Fruit fly (Drosophila melanogaster): Measurements from ENCODE around the gene CG8661.
A peak's percentile ranks its signal among the peaks of the same experiment; 100 is the strongest.

The CG8661 gene

DNA sequence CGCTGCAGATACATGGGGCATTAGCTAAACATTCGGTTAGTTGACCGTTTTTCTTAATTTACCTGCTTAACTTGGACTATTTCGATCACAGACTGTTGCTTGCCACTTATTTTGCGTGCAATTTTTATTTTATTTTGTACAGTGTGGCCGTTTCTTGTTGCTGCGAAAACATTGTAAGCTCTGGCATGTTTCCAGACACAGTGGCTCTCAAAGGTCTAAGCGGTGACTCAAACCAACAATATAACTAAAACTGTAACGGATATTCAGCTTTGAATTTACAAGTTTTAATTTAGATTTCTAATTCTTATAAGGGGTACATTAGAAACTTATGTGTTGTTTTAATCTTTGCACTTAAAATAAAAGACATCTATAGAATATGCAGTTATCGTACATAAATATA lies 35.0 kb downstream of the CG8661 start, which contains the start of gene CG8675 (continued):
- TF ChIP-seq Ada2b (GFP tag; IDR thresholded peaks at IDR 0.05) (no peak), Nf-YB (GFP tag; optimal IDR thresholded peaks at IDR 0.05) (no peak)

DNA sequence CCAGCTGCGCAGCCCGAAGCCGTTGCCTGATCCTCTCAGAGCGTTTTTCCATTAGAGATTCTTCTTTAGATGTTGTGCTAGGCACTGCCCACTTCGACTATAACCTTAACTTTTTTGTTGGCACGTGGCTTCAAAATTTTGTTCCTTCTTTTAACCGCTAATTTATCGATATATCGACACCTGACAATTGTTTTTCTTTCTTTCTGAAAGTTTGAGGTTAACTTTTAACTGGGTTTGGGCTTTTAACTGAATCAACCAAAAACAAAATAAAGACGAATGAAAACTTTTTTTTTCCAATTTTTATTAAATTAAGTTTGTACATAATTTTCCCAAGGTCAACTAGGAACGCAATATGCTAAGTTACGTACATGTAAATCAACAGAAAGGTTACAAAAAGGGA lies 37.4 kb downstream of the CG8661 start, which contains the start of gene CG42854:
Gene CG42854, minus strand, starts transcription at position 101 of the 400 bp plus-strand sequence.
- TF ChIP-seq Bgb (GFP tag; IDR thresholded peaks at IDR 0.05; ENCODE audit: partially characterized antibody), result 0 out of 2 replicates have a peak, but pooled peaks have one; percentile 11
- peak; percentile 66 for TF ChIP-seq dm (GFP tag; optimal IDR thresholded peaks at IDR 0.05)
- TF ChIP-seq bigmax (GFP tag; optimal IDR thresholded peaks at IDR 0.05), result peak; percentile 37
- TF ChIP-seq BEAF-32 (GFP tag; optimal IDR thresholded peaks at IDR 0.05), result peak; percentile 10
- TF ChIP-seq pita (GFP tag; optimal IDR thresholded peaks at IDR 0.05), result no peak

DNA sequence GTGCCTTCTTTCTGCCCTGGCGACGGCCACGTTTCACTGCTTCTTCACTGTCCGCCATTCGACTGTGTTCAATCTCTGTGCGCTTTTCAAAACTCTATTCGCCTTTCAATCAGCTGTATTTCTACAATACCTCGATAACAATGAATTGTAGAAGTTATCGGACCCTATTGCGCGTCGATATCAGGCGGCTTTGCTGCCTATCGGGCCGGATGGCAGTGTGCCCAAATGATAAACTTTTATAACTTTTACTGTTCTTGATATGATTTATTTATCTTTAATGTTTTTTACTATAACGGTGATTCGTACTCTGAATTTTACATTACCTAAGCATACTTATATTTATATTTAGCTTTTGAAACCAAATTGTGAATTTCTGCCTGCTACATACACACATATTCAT lies 39.4 kb downstream of the CG8661 start, which contains the start of gene CG8915:
Gene CG8915, minus strand, starts transcription at position 148 of the 400 bp plus-strand sequence.
- TF ChIP-seq Mrtf (GFP tag; IDR thresholded peaks at IDR 0.05) (no peak), unc-4 (GFP tag; IDR thresholded peaks at IDR 0.05; ENCODE audit: partially characterized antibody) (peak; percentile 55), Doc3 (GFP tag; IDR thresholded peaks at IDR 0.05; ENCODE audit: partially characterized antibody) (peak; percentile 45; the same call in 1 of the 3 replicates), sna (GFP tag; IDR thresholded peaks at IDR 0.05; ENCODE audit: partially characterized antibody) (peak; percentile 68), stwl (tag; optimal IDR thresholded peaks at IDR 0.05) (peak; percentile 98), ac (GFP tag; optimal IDR thresholded peaks at IDR 0.05) (no peak), CG13624 (GFP tag; optimal IDR thresholded peaks at IDR 0.05) (peak; percentile 9), Opbp (GFP tag; IDR thresholded peaks at IDR 0.05; ENCODE audit: partially characterized antibody) (peak; percentile 66; the same call in 2 of the 3 replicates), CG6175 (GFP tag; IDR thresholded peaks at IDR 0.05) (no peak), CG10267 (tag; optimal IDR thresholded peaks at IDR 0.05) (peak; percentile 20), crp (GFP tag; optimal IDR thresholded peaks at IDR 0.05) (peak in 1 of 2 experiments; percentile 80), CG30403 (GFP tag; optimal IDR thresholded peaks at IDR 0.05) (no peak), row (GFP tag; IDR thresholded peaks at IDR 0.05) (peak; percentile 41), gem (tag; optimal IDR thresholded peaks at IDR 0.05) (peak; percentile 31), z (GFP tag; IDR thresholded peaks at IDR 0.05) (no peak), Dp (GFP tag; optimal IDR thresholded peaks at IDR 0.05) (peak; percentile 44), ato (GFP tag; IDR thresholded peaks at IDR 0.05; ENCODE audit: partially characterized antibody) (peak; percentile 61; the same call in 1 of the 2 replicates), tin (GFP tag; optimal IDR thresholded peaks at IDR 0.05) (no peak), Med (GFP tag) (peak; percentile 67), CG2712 (tag; optimal IDR thresholded peaks at IDR 0.05) (peak; percentile 9), CG17186 (GFP tag; optimal IDR thresholded peaks at IDR 0.05) (peak; percentile 16), HLH4C (GFP tag; IDR thresholded peaks at IDR 0.05; ENCODE audit: partially characterized antibody) (peak; percentile 74), Sry-δ (GFP tag; optimal IDR thresholded peaks at IDR 0.05) (peak; percentile 35), sens (GFP tag) (peak; percentile 71), peb (GFP tag; IDR thresholded peaks at IDR 0.05) (no peak), nmo (GFP tag; optimal IDR thresholded peaks at IDR 0.05) (peak; percentile 13), wdn (GFP tag; IDR thresholded peaks at IDR 0.05) (no peak), tna (GFP tag; IDR thresholded peaks at IDR 0.05; ENCODE audit: partially characterized antibody) (peak; percentile 54), CG14710 (tag; optimal IDR thresholded peaks at IDR 0.05) (peak; percentile 30), CG2116 (GFP tag; optimal IDR thresholded peaks at IDR 0.05) (peak; percentile 58), Sox100B (GFP tag; optimal IDR thresholded peaks at IDR 0.05) (no peak), CG15514 (GFP tag; optimal IDR thresholded peaks at IDR 0.05) (peak; percentile 24), Hsf (GFP tag; optimal IDR thresholded peaks at IDR 0.05) (no peak), CG1603 (tag; optimal IDR thresholded peaks at IDR 0.05) (peak; percentile 25), CG9797 (GFP tag; optimal IDR thresholded peaks at IDR 0.05) (peak; percentile 48), CG10565 (GFP tag; optimal IDR thresholded peaks at IDR 0.05) (no peak), HLH3B (GFP tag; IDR thresholded peaks at IDR 0.05) (no peak), Ssrp (tag; optimal IDR thresholded peaks at IDR 0.05) (no peak), E2f2 (GFP tag; IDR thresholded peaks at IDR 0.05) (peak; percentile 34; the same call in 1 of the 2 replicates)
